Fruit fly (Drosophila melanogaster) whole organism, embryonic: ENCODE data around the gene CG11241.
A peak's percentile ranks its signal among the peaks of the same experiment; 100 is the strongest.

Source experiments
- ATbp ChIP-seq: fragments of 200-800 bp; sonication (Bioruptor generic); optimal IDR thresholded peaks from 2 replicates; lab custom pipeline; 2017; ENCODE audit warnings: missing biosample characterization, mild to moderate bottlenecking, missing genetic modification characterization, missing genetic modification reagents
- B-H2 ChIP-seq: fragments of 200-800 bp; sonication (Bioruptor generic); optimal IDR thresholded peaks from 2 replicates; lab custom pipeline; 2018; ENCODE audit warnings: missing biosample characterization, mild to moderate bottlenecking, missing genetic modification characterization
- CG10979 ChIP-seq: fragments of 200-800 bp; sonication (Bioruptor generic); optimal IDR thresholded peaks from 2 replicates; lab custom pipeline; 2018; ENCODE audit warnings: missing biosample characterization, mild to moderate bottlenecking, missing genetic modification characterization, moderate library complexity
- CG11456 ChIP-seq: fragments of 200-800 bp; sonication (Bioruptor generic); IDR thresholded peaks from 3 replicates; pipeline ENCODE4 v1.3.6; 2022; ENCODE audit warnings: missing biosample characterization, missing genetic modification characterization
- CG12391 ChIP-seq: fragments of 200-800 bp; sonication (Bioruptor generic); optimal IDR thresholded peaks from 3 replicates; lab custom pipeline; 2018; ENCODE audit warnings: missing biosample characterization, mild to moderate bottlenecking, missing genetic modification characterization, moderate library complexity
- CG1603 ChIP-seq: fragments of 200-800 bp; sonication (Bioruptor generic); optimal IDR thresholded peaks from 2 replicates; lab custom pipeline; 2019; ENCODE audit warnings: missing biosample characterization, mild to moderate bottlenecking, missing genetic modification characterization, moderate library complexity
- CG16779 ChIP-seq: fragments of 200-800 bp; sonication (Bioruptor generic); IDR thresholded peaks from 2 replicates; pipeline ENCODE4 v1.3.6; 2022; ENCODE audit warnings: missing biosample characterization, missing genetic modification characterization
- CG2129 ChIP-seq: fragments of 200-800 bp; sonication (Bioruptor generic); IDR thresholded peaks from 2 replicates; pipeline ENCODE4 v1.3.6; 2022; ENCODE audit warnings: missing biosample characterization, missing genetic modification characterization; ENCODE audit not compliant: partially characterized antibody
- CG2202 ChIP-seq: fragments of 200-800 bp; sonication (Bioruptor generic); optimal IDR thresholded peaks from 2 replicates; lab custom pipeline; 2018; ENCODE audit warnings: missing biosample characterization, mild to moderate bottlenecking, missing genetic modification characterization
- CG3281 ChIP-seq: fragments of 200-800 bp; sonication (Bioruptor generic); optimal IDR thresholded peaks from 3 replicates; lab custom pipeline; 2017; ENCODE audit warnings: missing biosample characterization, mild to moderate bottlenecking, missing genetic modification characterization
- CG33557 ChIP-seq: fragments of 200-800 bp; sonication (Bioruptor generic); optimal IDR thresholded peaks from 2 replicates; lab custom pipeline; 2019; ENCODE audit warnings: missing biosample characterization, mild to moderate bottlenecking, missing genetic modification characterization, moderate library complexity
- CG34376 ChIP-seq: fragments of 200-800 bp; sonication (Bioruptor generic); optimal IDR thresholded peaks from 2 replicates; lab custom pipeline; 2018; ENCODE audit warnings: missing biosample characterization, mild to moderate bottlenecking, missing genetic modification characterization
- CG34422 ChIP-seq: fragments of 200-800 bp; sonication (Bioruptor generic); IDR thresholded peaks from 3 replicates; pipeline ENCODE4 v1.3.6; 2022; ENCODE audit warnings: missing biosample characterization, missing genetic modification characterization
- CG4404 ChIP-seq: fragments of 200-800 bp; sonication (Bioruptor generic); IDR thresholded peaks from 2 replicates; pipeline ENCODE4 v1.3.6; 2022; ENCODE audit warnings: missing biosample characterization, missing genetic modification characterization
- CG4730 ChIP-seq: fragments of 200-800 bp; sonication (Bioruptor generic); IDR thresholded peaks from 2 replicates; pipeline ENCODE4 v1.3.6; 2022; ENCODE audit warnings: missing biosample characterization, missing genetic modification characterization
- CG6765 ChIP-seq: fragments of 200-800 bp; sonication (Bioruptor generic); optimal IDR thresholded peaks from 3 replicates; lab custom pipeline; 2017; ENCODE audit warnings: missing biosample characterization, mild to moderate bottlenecking, missing genetic modification characterization
- CG7357 ChIP-seq: fragments of 200-800 bp; sonication (Bioruptor generic); IDR thresholded peaks from 3 replicates; pipeline ENCODE4 v1.3.6; 2022; ENCODE audit warnings: missing biosample characterization, missing genetic modification characterization
- CG8359 ChIP-seq: fragments of 200-800 bp; sonication (Bioruptor generic); optimal IDR thresholded peaks from 2 replicates; lab custom pipeline; 2017; ENCODE audit warnings: missing biosample characterization, mild to moderate bottlenecking, missing genetic modification characterization, borderline replicate concordance
- CG9215 ChIP-seq: fragments of 200-800 bp; sonication (Bioruptor generic); IDR thresholded peaks from 2 replicates; pipeline ENCODE4 v1.3.6; 2022; ENCODE audit warnings: missing biosample characterization, missing genetic modification characterization
- Camta ChIP-seq: fragments of 200-800 bp; sonication (Bioruptor generic); optimal IDR thresholded peaks from 2 replicates; lab custom pipeline; 2016; ENCODE audit warnings: missing biosample characterization, missing genetic modification characterization
- Doc2 ChIP-seq: fragments of 200-800 bp; sonication (Bioruptor generic); IDR thresholded peaks from 2 replicates; pipeline ENCODE4 v1.3.6; 2022; ENCODE audit warnings: missing biosample characterization, missing genetic modification characterization
- Elba2 ChIP-seq: fragments of 200-800 bp; sonication (Bioruptor generic); optimal IDR thresholded peaks from 3 replicates; lab custom pipeline; 2016; ENCODE audit warnings: missing biosample characterization, missing genetic modification characterization
- Gsc ChIP-seq: fragments of 200-800 bp; sonication (Bioruptor generic); IDR thresholded peaks from 2 replicates; pipeline ENCODE4 v1.3.6; 2022; ENCODE audit warnings: missing biosample characterization, missing genetic modification characterization
- Hmr ChIP-seq: fragments of 200-800 bp; sonication (Bioruptor generic); optimal IDR thresholded peaks from 3 replicates; lab custom pipeline; 2017; ENCODE audit warnings: mild to moderate bottlenecking, missing biosample characterization, missing genetic modification reagents, missing genetic modification characterization
- Lim3 ChIP-seq: fragments of 200-800 bp; sonication (Bioruptor generic); IDR thresholded peaks from 2 replicates; pipeline ENCODE4 v1.3.6; 2022; ENCODE audit warnings: missing biosample characterization, missing genetic modification characterization
- Nf-YB ChIP-seq: fragments of 200-800 bp; sonication (Bioruptor generic); optimal IDR thresholded peaks from 3 replicates; lab custom pipeline; 2019; ENCODE audit warnings: missing biosample characterization, mild to moderate bottlenecking, missing genetic modification characterization, moderate library complexity
- PHDP ChIP-seq: fragments of 200-800 bp; sonication (Bioruptor generic); optimal IDR thresholded peaks from 3 replicates; lab custom pipeline; 2018; ENCODE audit warnings: missing biosample characterization, mild to moderate bottlenecking, missing genetic modification characterization, moderate library complexity
- abd-A ChIP-seq: fragments of 200-800 bp; sonication (Bioruptor generic); optimal IDR thresholded peaks from 3 replicates; lab custom pipeline; 2019; ENCODE audit warnings: missing biosample characterization, mild to moderate bottlenecking, missing genetic modification characterization, moderate library complexity
- chm ChIP-seq: fragments of 200-800 bp; sonication (Bioruptor generic); IDR thresholded peaks from 2 replicates; pipeline ENCODE4 v1.3.6; 2022; ENCODE audit warnings: missing biosample characterization, missing genetic modification characterization
- da ChIP-seq: fragments of 200-800 bp; sonication (Bioruptor generic); optimal IDR thresholded peaks from 2 replicates; lab custom pipeline; 2016; ENCODE audit warnings: missing biosample characterization, missing genetic modification characterization
- dimm ChIP-seq: fragments of 200-800 bp; sonication (Bioruptor generic); IDR thresholded peaks from 2 replicates; pipeline ENCODE4 v1.3.6; 2022; ENCODE audit warnings: missing biosample characterization, missing genetic modification characterization
- ems ChIP-seq: fragments of 200-800 bp; sonication (Bioruptor generic); optimal IDR thresholded peaks from 3 replicates; lab custom pipeline; 2016; ENCODE audit warnings: missing biosample characterization, missing genetic modification characterization
- ewg ChIP-seq: fragments of 200-800 bp; sonication (Bioruptor generic); optimal IDR thresholded peaks from 3 replicates; lab custom pipeline; 2017; ENCODE audit warnings: mild to moderate bottlenecking, missing biosample characterization, missing genetic modification reagents, missing genetic modification characterization
- exex ChIP-seq: fragments of 200-800 bp; sonication (Bioruptor generic); optimal IDR thresholded peaks from 4 replicates; lab custom pipeline; 2018; ENCODE audit warnings: missing biosample characterization, mild to moderate bottlenecking, missing genetic modification characterization, moderate library complexity
- h ChIP-seq: fragments of >200 bp; optimal IDR thresholded peaks from 2 replicates; lab custom pipeline; 2017
- kay ChIP-seq: fragments of 200-800 bp; sonication (Bioruptor generic); optimal IDR thresholded peaks from 2 replicates; lab custom pipeline; 2016; ENCODE audit warnings: missing biosample characterization, missing genetic modification characterization
- lbe ChIP-seq: fragments of 200-800 bp; sonication (Bioruptor generic); optimal IDR thresholded peaks from 2 replicates; lab custom pipeline; 2016; ENCODE audit warnings: missing biosample characterization, mild to moderate bottlenecking, missing genetic modification characterization
- lmd ChIP-seq: fragments of 200-800 bp; sonication (Bioruptor generic); IDR thresholded peaks from 2 replicates; pipeline ENCODE4 v1.3.6; 2022; ENCODE audit warnings: missing biosample characterization, missing genetic modification characterization
- otp ChIP-seq: fragments of 200-800 bp; sonication (Bioruptor generic); IDR thresholded peaks from 3 replicates; pipeline ENCODE4, ENCODE4 v1.3.6; 2022; ENCODE audit warnings: missing biosample characterization, missing genetic modification characterization
- pan ChIP-seq, 4 experiments: fragments of >200 bp in 3 of 4; fragments of 200-800 bp in 1 of 4; sonication (Bioruptor generic) in 1 of 4; optimal IDR thresholded peaks in 3 of 4; IDR thresholded peaks in 1 of 4; 2 replicates each; pipeline versions ENCODE4 v1.3.6 to Lab custom; 2017 to 2022; ENCODE audit warnings: missing biosample characterization in 2 of 4, missing genetic modification characterization in 2 of 4, mixed read lengths in 1 of 4
- pfk ChIP-seq: fragments of 200-800 bp; sonication (Bioruptor generic); optimal IDR thresholded peaks from 2 replicates; lab custom pipeline; 2018; ENCODE audit warnings: missing biosample characterization, mild to moderate bottlenecking, missing genetic modification characterization, moderate library complexity
- pho ChIP-seq: fragments of 200-800 bp; sonication (Bioruptor generic); optimal IDR thresholded peaks from 2 replicates; lab custom pipeline; 2016; ENCODE audit warnings: missing biosample characterization, missing genetic modification characterization
- rib ChIP-seq: fragments of 200-800 bp; sonication (Bioruptor generic); IDR thresholded peaks from 2 replicates; pipeline ENCODE4 v1.3.6; 2022; ENCODE audit warnings: missing biosample characterization, missing genetic modification characterization
- ro ChIP-seq: fragments of 200-800 bp; sonication (Bioruptor generic); IDR thresholded peaks from 2 replicates; pipeline ENCODE4 v1.3.6; 2022; ENCODE audit warnings: missing biosample characterization, missing genetic modification characterization
- salm ChIP-seq: fragments of 200-800 bp; sonication (Bioruptor generic); optimal IDR thresholded peaks from 2 replicates; lab custom pipeline; 2018; ENCODE audit warnings: missing biosample characterization, mild to moderate bottlenecking, missing genetic modification characterization
- scrt ChIP-seq: fragments of 200-800 bp; sonication (Bioruptor generic); optimal IDR thresholded peaks from 2 replicates; lab custom pipeline; 2018; ENCODE audit warnings: missing biosample characterization, mild to moderate bottlenecking, missing genetic modification characterization, moderate library complexity
- slp2 ChIP-seq: fragments of 200-800 bp; sonication (Bioruptor generic); optimal IDR thresholded peaks from 2 replicates; lab custom pipeline; 2016; ENCODE audit warnings: missing biosample characterization, missing genetic modification characterization
- so ChIP-seq: fragments of 200-800 bp; sonication (Bioruptor generic); IDR thresholded peaks from 3 replicates; pipeline ENCODE4 v1.3.6; 2022; ENCODE audit warnings: missing biosample characterization, missing genetic modification characterization
- zfh1 ChIP-seq: fragments of 200-800 bp; sonication (Bioruptor generic); IDR thresholded peaks from 3 replicates; pipeline ENCODE4 v1.3.6; 2022; ENCODE audit warnings: missing biosample characterization, missing genetic modification characterization

The CG11241 gene

dm6 chr3L:22741389-22742120 lies 3.3 kb upstream of the CG11241 start, which contains the start of gene CG7369 (continued):
- TF ChIP-seq dimm (GFP tag; lab: Robert Waterston, UW) = peak; percentile 1; the same call in 1 of the 2 replicates
- peak; percentile 83 for TF ChIP-seq CG3281 (GFP tag; lab: Kevin White, UChicago)
- peak; percentile 68; the same call in 1 of the 3 replicates for TF ChIP-seq otp (GFP tag; lab: Robert Waterston, UW)
- peak; percentile 84 for TF ChIP-seq chm
- peak; percentile 83 for TF ChIP-seq CG34376 (GFP tag; lab: Kevin White, UChicago)
- peak; percentile 36 for TF ChIP-seq Camta (GFP tag; lab: Kevin White, UChicago)
- TF ChIP-seq abd-A (tag; lab: Kevin White, UChicago) = no peak
- TF ChIP-seq Hmr = peak; percentile 91
- TF ChIP-seq kay = peak; percentile 76
- no peak; the same call in none of the 2 replicates for TF ChIP-seq lmd (GFP tag; lab: Robert Waterston, UW)
- TF ChIP-seq CG7357 (GFP tag; lab: Robert Waterston, UW) = peak; percentile 72; the same call in 2 of the 3 replicates
- peak; percentile 86 for TF ChIP-seq CG4404
- peak; percentile 45; the same call in 1 of the 2 replicates for TF ChIP-seq ro (GFP tag; lab: Robert Waterston, UW)
- peak; percentile 47; the same call in 2 of the 3 replicates for TF ChIP-seq zfh1
- TF ChIP-seq scrt = peak; percentile 53
- peak; percentile 83 for TF ChIP-seq pho (GFP tag; lab: Kevin White, UChicago)
- TF ChIP-seq CG4730 = peak; percentile 68
- TF ChIP-seq Nf-YB = peak; percentile 32
- peak; percentile 27 for TF ChIP-seq CG2202
- TF ChIP-seq Elba2 = peak; percentile 70
- TF ChIP-seq lbe (GFP tag; lab: Kevin White, UChicago) = peak; percentile 92
- TF ChIP-seq CG9215 (GFP tag; lab: Robert Waterston, UW) = peak; percentile 89
- TF ChIP-seq so (GFP tag; lab: Robert Waterston, UW) = peak; percentile 54; the same call in 1 of the 3 replicates
- TF ChIP-seq salm (tag; lab: Kevin White, UChicago) = peak; percentile 33
- peak; percentile 87 for TF ChIP-seq CG12391
- peak; percentile 72 for TF ChIP-seq CG34422 (GFP tag; lab: Robert Waterston, UW)
- peak; percentile 62 for TF ChIP-seq rib
- TF ChIP-seq CG16779 (GFP tag; lab: Robert Waterston, UW) = peak; percentile 71
- TF ChIP-seq pfk (GFP tag; lab: Kevin White, UChicago) = no peak
- peak; percentile 66 for TF ChIP-seq PHDP (tag; lab: Kevin White, UChicago)
- peak; percentile 44 for TF ChIP-seq da
- TF ChIP-seq Gsc (GFP tag; lab: Robert Waterston, UW) = 0 out of 2 replicates have a peak, but pooled peaks have one; percentile 32
- peak; percentile 55; the same call in 1 of the 2 replicates for TF ChIP-seq Doc2 (GFP tag; lab: Robert Waterston, UW)
- TF ChIP-seq CG11456 (GFP tag; lab: Robert Waterston, UW) = peak; percentile 85
- no peak for TF ChIP-seq h (lab: Kevin White, UChicago)
- peak; percentile 19 for TF ChIP-seq CG8359 (GFP tag; lab: Kevin White, UChicago)
- TF ChIP-seq pan (optimal IDR thresholded peaks at IDR 0.05; lab: Kevin White, UChicago) = no peak
- peak in 1 of 2 experiments; percentile 74 for TF ChIP-seq pan (GFP tag; optimal IDR thresholded peaks at IDR 0.05 in 1 of 2, IDR thresholded peaks at IDR 0.05 in 1 of 2)
- TF ChIP-seq CG2129 (GFP tag; lab: Robert Waterston, UW) = peak; percentile 76
- peak; percentile 66 for TF ChIP-seq CG10979 (tag; lab: Kevin White, UChicago)
- TF ChIP-seq slp2 (GFP tag; lab: Kevin White, UChicago) = peak; percentile 37
- TF ChIP-seq ewg (GFP tag; lab: Kevin White, UChicago) = peak; percentile 69
- TF ChIP-seq Lim3 = no peak
- peak; percentile 85 for TF ChIP-seq B-H2 (GFP tag; lab: Kevin White, UChicago)
- TF ChIP-seq ATbp (GFP tag; lab: Kevin White, UChicago) = peak; percentile 42
- peak; percentile 29 for TF ChIP-seq exex (tag; lab: Kevin White, UChicago)
- TF ChIP-seq CG33557 (GFP tag; lab: Kevin White, UChicago) = peak; percentile 73
- peak; percentile 30 for TF ChIP-seq CG1603 (tag; lab: Kevin White, UChicago)
- TF ChIP-seq CG6765 (GFP tag; lab: Kevin White, UChicago) = peak; percentile 51
- TF ChIP-seq ems (GFP tag; lab: Kevin White, UChicago) = peak; percentile 57
